Worm (Caenorhabditis elegans) whole organism, mixed stage, embryonic: ENCODE measurements around the gene mltn-11.

Experiments
- ceh-39 ChIP-seq: fragments of 150-350 bp; optimal IDR thresholded peaks from 2 replicates; lab custom pipeline; 2014; ENCODE audit warnings: missing biosample characterization, missing genetic modification characterization
- ceh-43 ChIP-seq: fragments of 200-800 bp; sonication (Bioruptor generic); optimal IDR thresholded peaks from 2 replicates; lab custom pipeline; 2018; ENCODE audit warnings: mild to moderate bottlenecking, missing genetic modification characterization, moderate library complexity, missing compliant biosample characterization
- ceh-83 ChIP-seq: fragments of 200-800 bp; sonication (Bioruptor generic); optimal IDR thresholded peaks from 2 replicates; lab custom pipeline; 2018; ENCODE audit warnings: mild to moderate bottlenecking, missing genetic modification characterization, missing compliant biosample characterization
- ces-1 ChIP-seq: fragments of 150-350 bp; optimal IDR thresholded peaks from 2 replicates; lab custom pipeline; 2014; ENCODE audit warnings: missing biosample characterization, missing genetic modification reagents, missing genetic modification characterization
- cnd-1 ChIP-seq: fragments of 200-800 bp; sonication (Bioruptor generic); optimal IDR thresholded peaks from 2 replicates; lab custom pipeline; 2018; ENCODE audit warnings: mild to moderate bottlenecking, missing genetic modification characterization, missing compliant biosample characterization
- elt-1 ChIP-seq: sonication (generic microtip); optimal IDR thresholded peaks from 2 replicates; lab custom pipeline; 2017; ENCODE audit warnings: missing genetic modification characterization, mild to moderate bottlenecking, missing compliant biosample characterization, antibody characterized with exemption, moderate library complexity, borderline replicate concordance; ENCODE audit not compliant: insufficient read depth
- elt-3 ChIP-seq: fragments of 150-350 bp; optimal IDR thresholded peaks from 2 replicates; lab custom pipeline; 2014; ENCODE audit warnings: missing biosample characterization, missing genetic modification characterization
- flh-1 ChIP-seq: fragments of 200-800 bp; sonication (Bioruptor generic); optimal IDR thresholded peaks from 2 replicates; lab custom pipeline; 2018; ENCODE audit warnings: mild to moderate bottlenecking, missing genetic modification characterization, moderate library complexity, missing compliant biosample characterization
- ham-2 ChIP-seq: fragments of 200-800 bp; sonication (Bioruptor generic); optimal IDR thresholded peaks from 2 replicates; lab custom pipeline; 2018; ENCODE audit warnings: mild to moderate bottlenecking, missing genetic modification characterization, missing compliant biosample characterization
- hlh-1 ChIP-seq: fragments of 150-350 bp; optimal IDR thresholded peaks from 2 replicates; lab custom pipeline; 2014; ENCODE audit warnings: missing biosample characterization, missing genetic modification reagents, missing genetic modification characterization
- lin-32 ChIP-seq: fragments of 200-800 bp; sonication (Bioruptor generic); optimal IDR thresholded peaks from 2 replicates; lab custom pipeline; 2018; ENCODE audit warnings: mild to moderate bottlenecking, missing genetic modification characterization, missing compliant biosample characterization
- lsy-2 ChIP-seq: fragments of 150-350 bp; optimal IDR thresholded peaks from 2 replicates; lab custom pipeline; 2014; ENCODE audit warnings: missing biosample characterization, missing genetic modification characterization
- mep-1 ChIP-seq: fragments of 150-350 bp; optimal IDR thresholded peaks from 2 replicates; lab custom pipeline; 2017; ENCODE audit warnings: missing biosample characterization, missing genetic modification reagents, missing genetic modification characterization, inconsistent platforms
- mls-2 ChIP-seq: sonication (generic microtip); optimal IDR thresholded peaks from 2 replicates; lab custom pipeline; 2016; ENCODE audit warnings: mild to moderate bottlenecking, missing genetic modification characterization, moderate library complexity, missing compliant biosample characterization
- nhr-12 ChIP-seq: fragments of 150-350 bp; optimal IDR thresholded peaks from 2 replicates; lab custom pipeline; 2014; ENCODE audit warnings: missing biosample characterization, missing genetic modification characterization
- nhr-237 ChIP-seq: fragments of 150-350 bp; optimal IDR thresholded peaks from 2 replicates; lab custom pipeline; 2014; ENCODE audit warnings: missing biosample characterization, missing genetic modification characterization
- nhr-28 ChIP-seq: fragments of 150-350 bp; optimal IDR thresholded peaks from 2 replicates; lab custom pipeline; 2014; ENCODE audit warnings: missing biosample characterization, missing genetic modification characterization
- nhr-76 ChIP-seq: sonication (generic microtip); optimal IDR thresholded peaks from 2 replicates; lab custom pipeline; 2017; ENCODE audit warnings: missing biosample characterization, missing genetic modification characterization
- pha-4 ChIP-seq: fragments of 150-350 bp; optimal IDR thresholded peaks from 2 replicates; lab custom pipeline; 2018; ENCODE audit warnings: missing biosample characterization, missing genetic modification reagents, missing genetic modification characterization
- sem-2 ChIP-seq: fragments of 200-800 bp; sonication (Bioruptor generic); optimal IDR thresholded peaks from 2 replicates; lab custom pipeline; 2018; ENCODE audit warnings: mild to moderate bottlenecking, missing genetic modification characterization, missing compliant biosample characterization
- sptf-1 ChIP-seq: sonication (generic microtip); optimal IDR thresholded peaks from 2 replicates; lab custom pipeline; 2017; ENCODE audit warnings: mild to moderate bottlenecking, missing genetic modification characterization, moderate library complexity, missing compliant biosample characterization
- tbx-8 ChIP-seq: fragments of 200-800 bp; sonication (Bioruptor generic); optimal IDR thresholded peaks from 2 replicates; lab custom pipeline; 2018; ENCODE audit warnings: mild to moderate bottlenecking, missing genetic modification characterization, moderate library complexity, missing compliant biosample characterization
- unc-120 ChIP-seq: sonication (generic microtip); optimal IDR thresholded peaks from 2 replicates; lab custom pipeline; 2017; ENCODE audit warnings: missing genetic modification characterization, missing compliant biosample characterization; ENCODE audit not compliant: poor library complexity, severe bottlenecking
- unc-39 ChIP-seq: fragments of 150-350 bp; optimal IDR thresholded peaks from 2 replicates; lab custom pipeline; 2014; ENCODE audit warnings: missing biosample characterization, missing genetic modification characterization

The mltn-11 gene

DNA sequence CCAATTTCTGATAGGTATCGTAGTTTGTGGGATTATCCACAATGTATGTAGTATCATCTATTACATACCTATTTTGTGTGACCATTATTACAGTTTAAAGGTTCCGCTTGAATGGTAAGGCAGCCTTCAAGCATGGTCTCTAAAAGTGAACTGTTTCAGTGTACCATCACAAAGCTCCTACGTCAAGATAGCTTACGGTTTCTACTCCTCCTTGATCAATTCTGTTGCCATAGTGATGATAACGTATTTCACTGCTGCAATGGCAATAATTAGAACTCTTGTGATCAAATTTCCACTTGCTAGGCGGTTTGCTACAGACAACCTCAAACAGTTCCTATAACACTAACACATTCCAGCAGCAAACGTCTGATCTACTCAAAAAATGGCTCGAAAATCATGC is 47.4 kb downstream of the mltn-11 start:
- TF ChIP-seq nhr-237 (tag; lab: Kevin White, UChicago) (no peak), nhr-12 (tag; lab: Kevin White, UChicago) (no peak), ceh-39 (no peak), ham-2 (no peak), mep-1 (no peak), elt-3 (tag; lab: Kevin White, UChicago) (no peak), pha-4 (no peak), unc-39 (tag; lab: Kevin White, UChicago) (no peak), nhr-28 (no peak), sem-2 (GFP tag; lab: Kevin White, UChicago) (no peak), tbx-8 (GFP tag; lab: Kevin White, UChicago) (no peak), ceh-43 (GFP tag; lab: Kevin White, UChicago) (no peak), flh-1 (GFP tag; lab: Kevin White, UChicago) (no peak), mls-2 (no peak), ceh-83 (no peak), hlh-1 (tag; lab: Kevin White, UChicago) (no peak)

DNA sequence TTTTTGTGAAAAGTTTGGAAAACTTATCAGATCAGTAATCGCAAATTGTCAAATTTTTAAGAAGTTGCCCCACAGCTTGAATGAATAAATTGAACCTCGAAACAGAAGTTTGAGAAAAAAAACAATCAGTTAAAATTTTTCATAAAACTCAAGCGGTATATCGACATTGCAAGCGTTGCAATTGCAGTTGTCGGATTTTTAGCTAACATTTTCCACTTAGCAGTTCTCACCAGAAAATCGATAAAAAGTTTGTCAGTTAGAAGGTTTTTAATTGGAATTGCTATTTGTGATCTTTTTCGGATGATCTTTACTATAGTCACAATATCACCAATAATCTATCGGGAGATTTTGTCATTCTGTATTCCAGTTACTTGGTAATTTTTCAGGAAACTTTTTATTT is 49.7 kb downstream of the mltn-11 start, which contains the start of gene srw-43:
Gene srw-43, plus strand, starts transcription at position 301 of the 400 bp plus-strand sequence.
- TF ChIP-seq lsy-2 (tag; lab: Kevin White, UChicago) (no peak), sptf-1 (tag; lab: Kevin White, UChicago) (no peak), sem-2 (GFP tag; lab: Kevin White, UChicago) (no peak), ceh-43 (GFP tag; lab: Kevin White, UChicago) (no peak), elt-1 (tag; lab: Kevin White, UChicago) (no peak), elt-3 (tag; lab: Kevin White, UChicago) (no peak)

DNA sequence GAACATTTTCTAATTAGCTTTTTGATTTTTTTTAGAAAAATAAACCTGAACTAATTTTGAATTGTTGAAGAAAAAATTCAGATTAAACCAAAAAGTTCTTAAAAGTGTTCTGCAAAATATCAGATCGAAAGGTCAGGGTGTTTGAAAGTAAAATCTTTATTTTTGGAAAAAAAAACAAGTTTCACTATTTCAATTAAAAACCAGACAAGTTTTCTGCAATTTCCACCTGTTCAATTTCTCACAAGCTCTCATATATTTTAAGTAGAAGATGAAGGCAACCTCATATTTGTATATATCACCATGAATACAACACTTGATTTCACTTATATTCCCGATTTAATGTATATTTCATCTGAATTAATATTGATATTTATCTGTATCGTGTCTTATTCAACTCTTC is 51.2 kb downstream of the mltn-11 start, which contains the start of gene srz-102:
Gene srz-102, plus strand, starts transcription at position 301 of the 400 bp plus-strand sequence.
- no peak for TF ChIP-seq unc-120 (tag; lab: Kevin White, UChicago)
- no peak for TF ChIP-seq ces-1 (GFP tag; lab: Kevin White, UChicago)
- TF ChIP-seq lin-32 (GFP tag; lab: Kevin White, UChicago), result no peak
- no peak for TF ChIP-seq elt-3 (tag; lab: Kevin White, UChicago)
- no peak for TF ChIP-seq ceh-43 (GFP tag; lab: Kevin White, UChicago)
- TF ChIP-seq lsy-2 (tag; lab: Kevin White, UChicago), result no peak
- no peak for TF ChIP-seq cnd-1 (tag; lab: Kevin White, UChicago)
- no peak for TF ChIP-seq nhr-76 (tag; lab: Kevin White, UChicago)
